Fruit fly (Drosophila melanogaster): Measurements from ENCODE around the gene chinmo.

chinmo gene

dm6 chr2L:1637832-1638649, 13.0 kb upstream of the chinmo start (continued):
- TF ChIP-seq CG3995 (GFP tag; optimal IDR thresholded peaks at IDR 0.05) (no peak), CG7987 (GFP tag; optimal IDR thresholded peaks at IDR 0.05) (no peak), CG12744 (GFP tag; optimal IDR thresholded peaks at IDR 0.05) (no peak), Bgb (GFP tag; IDR thresholded peaks at IDR 0.05; ENCODE audit: partially characterized antibody) (peak; percentile 24; the same call in 1 of the 2 replicates), CG13624 (GFP tag; optimal IDR thresholded peaks at IDR 0.05) (no peak), bsh (GFP tag; optimal IDR thresholded peaks at IDR 0.05) (no peak), CG15514 (GFP tag; optimal IDR thresholded peaks at IDR 0.05) (peak; percentile 44), CG31224 (GFP tag; IDR thresholded peaks at IDR 0.05) (peak; percentile 34; the same call in 1 of the 2 replicates), CG9932 (GFP tag; IDR thresholded peaks at IDR 0.05) (no peak), sens (GFP tag) (peak; percentile 58), nau (GFP tag; optimal IDR thresholded peaks at IDR 0.05) (peak; percentile 29), Sin3A (optimal IDR thresholded peaks at IDR 0.05) (no peak), CG18599 (GFP tag; optimal IDR thresholded peaks at IDR 0.05) (peak; percentile 52), Dad (GFP tag; optimal IDR thresholded peaks at IDR 0.05) (no peak)

- TF ChIP-seq CG17912 (GFP tag; optimal IDR thresholded peaks at IDR 0.05) (peak; percentile 11), Mes4 (GFP tag; optimal IDR thresholded peaks at IDR 0.05) (peak; percentile 92), Meics (GFP tag; optimal IDR thresholded peaks at IDR 0.05) (peak; percentile 99), Xrp1 (GFP tag; IDR thresholded peaks at IDR 0.05) (peak; percentile 94), cg (GFP tag; optimal IDR thresholded peaks at IDR 0.05) (peak; percentile 51), hth (optimal IDR thresholded peaks at IDR 0.05) (no peak), Hr3 (GFP tag; optimal IDR thresholded peaks at IDR 0.05) (peak; percentile 99), sna (GFP tag; IDR thresholded peaks at IDR 0.05; ENCODE audit: partially characterized antibody) (no peak), en (GFP tag; optimal IDR thresholded peaks at IDR 0.05) (peak; percentile 86), CG10979 (tag; optimal IDR thresholded peaks at IDR 0.05) (peak; percentile 97), Drgx (GFP tag; IDR thresholded peaks at IDR 0.05) (peak; percentile 73), Sin3A (optimal IDR thresholded peaks at IDR 0.05) (no peak), Fer1 (GFP tag; optimal IDR thresholded peaks at IDR 0.05) (peak; percentile 99), NfI (GFP tag; optimal IDR thresholded peaks at IDR 0.05) (peak; percentile 98), CG1647 (GFP tag; optimal IDR thresholded peaks at IDR 0.05) (peak; percentile 98), CG4282 (GFP tag; optimal IDR thresholded peaks at IDR 0.05) (peak; percentile 87), CG16779 (GFP tag; IDR thresholded peaks at IDR 0.05) (peak; percentile 82), ac (GFP tag; optimal IDR thresholded peaks at IDR 0.05) (peak; percentile 56), CG32532 (GFP tag; IDR thresholded peaks at IDR 0.05) (peak; percentile 98), Kr (GFP tag; optimal IDR thresholded peaks at IDR 0.05) (no peak), CG6813 (GFP tag; optimal IDR thresholded peaks at IDR 0.05) (peak; percentile 93), pfk (GFP tag; optimal IDR thresholded peaks at IDR 0.05) (no peak), CG5180 (GFP tag; optimal IDR thresholded peaks at IDR 0.05) (peak; percentile 92), Usf (GFP tag; optimal IDR thresholded peaks at IDR 0.05) (peak; percentile 99), nom (GFP tag; optimal IDR thresholded peaks at IDR 0.05) (no peak), pan (optimal IDR thresholded peaks at IDR 0.05) (no peak), pan (GFP tag; optimal IDR thresholded peaks at IDR 0.05 in 1 of 2, IDR thresholded peaks at IDR 0.05 in 1 of 2) (peak in 1 of 2 experiments; percentile 98), NFAT (GFP tag; IDR thresholded peaks at IDR 0.05) (no peak; the same call in none of the 2 replicates), CG11504 (tag; optimal IDR thresholded peaks at IDR 0.05) (peak; percentile 99), Lpt (GFP tag; optimal IDR thresholded peaks at IDR 0.05) (no peak), CG4730 (GFP tag; IDR thresholded peaks at IDR 0.05) (peak; percentile 98), dmrt99B (tag; optimal IDR thresholded peaks at IDR 0.05) (peak; percentile 100), CG16815 (GFP tag; optimal IDR thresholded peaks at IDR 0.05) (peak; percentile 98)
Observed at dm6 chr2L:1638650-1639549, 12.2 kb upstream of the chinmo start.
